Fruit fly (Drosophila melanogaster): ENCODE results near the gene Prosbeta2R1.

Gene Prosbeta2R1

DNA sequence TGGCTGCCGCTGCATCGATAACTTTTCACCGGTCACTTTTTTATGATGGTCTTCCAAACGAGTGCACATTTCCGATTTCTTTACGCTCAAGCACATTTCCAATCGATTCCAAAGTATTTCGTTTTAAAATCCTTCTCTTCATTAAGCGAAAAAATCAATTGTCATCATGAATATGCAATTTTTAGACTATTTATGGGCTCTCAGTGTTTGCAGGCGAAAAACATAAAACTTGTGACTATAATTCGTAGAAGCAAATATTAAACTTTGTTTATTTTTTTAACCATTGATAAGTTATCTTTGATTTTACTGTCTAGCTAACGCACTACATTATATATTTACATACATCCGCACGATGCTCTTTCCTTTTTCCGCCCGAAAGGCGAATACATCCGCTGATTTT is at the start of gene Prosbeta2R1:
TSS of gene Prosbeta2R1 (plus strand) at position 301 of the 400 bp plus-strand sequence.
- no peak for TF ChIP-seq CTCF (optimal IDR thresholded peaks at IDR 0.05)
- no peak for TF ChIP-seq CG8478 (optimal IDR thresholded peaks at IDR 0.05)

dm6 chrX:5763443-5764000 is 45.2 kb upstream of the Prosbeta2R1 start:
- no peak for TF ChIP-seq CTCF (optimal IDR thresholded peaks at IDR 0.05)
- no peak for TF ChIP-seq CG8478 (optimal IDR thresholded peaks at IDR 0.05)

DNA sequence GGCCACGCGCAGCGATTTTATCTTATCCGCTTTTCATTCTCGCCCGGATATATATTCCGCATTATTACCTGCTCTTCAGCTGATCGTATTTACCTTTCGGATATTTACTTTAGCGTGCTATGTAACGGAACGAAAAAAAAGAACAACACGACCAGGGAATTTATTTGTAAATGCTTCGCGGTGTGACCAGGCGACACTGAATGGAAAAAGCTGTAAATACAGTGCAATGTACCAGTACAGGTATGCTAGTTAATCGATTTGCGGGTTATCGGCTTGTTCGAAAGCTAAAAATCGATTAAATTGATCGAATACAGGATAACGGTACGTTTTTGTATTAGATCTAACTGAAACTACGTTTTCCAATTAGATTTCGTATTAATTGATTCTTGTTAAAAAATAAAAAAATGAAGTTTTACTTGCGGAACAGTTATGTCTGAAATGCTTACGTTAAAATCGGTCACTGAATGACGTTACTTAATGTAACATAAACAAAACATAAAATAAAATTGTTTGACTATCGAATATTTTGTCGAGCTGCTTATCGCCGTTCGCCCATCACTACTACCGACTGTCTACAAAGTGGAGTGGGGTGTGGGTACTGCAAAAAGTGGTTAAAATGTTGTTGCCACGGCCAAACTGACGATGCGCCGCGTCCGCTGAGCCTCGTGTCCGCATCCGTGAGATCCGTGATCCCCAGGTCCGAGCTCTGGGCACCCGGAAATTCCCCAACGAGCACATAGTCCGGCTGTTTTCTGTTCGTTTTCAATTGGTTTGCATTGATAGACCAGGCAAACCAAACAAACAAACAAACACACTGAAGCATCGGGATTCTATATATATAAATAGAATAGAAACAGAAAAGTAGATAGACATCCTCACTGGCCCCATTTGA is 44.5 kb upstream of the Prosbeta2R1 start, which contains the start of the genes MAPk-Ak2 and CG42699:
TSS of gene MAPk-Ak2 (minus strand) at position 203 of the 892 bp plus-strand sequence.
TSS of gene CG42699 (plus strand) at position 553 of the 892 bp plus-strand sequence.
- TF ChIP-seq CTCF (optimal IDR thresholded peaks at IDR 0.05) (peak in 1 of 2 experiments; percentile 18), CG8478 (optimal IDR thresholded peaks at IDR 0.05) (no peak)

DNA sequence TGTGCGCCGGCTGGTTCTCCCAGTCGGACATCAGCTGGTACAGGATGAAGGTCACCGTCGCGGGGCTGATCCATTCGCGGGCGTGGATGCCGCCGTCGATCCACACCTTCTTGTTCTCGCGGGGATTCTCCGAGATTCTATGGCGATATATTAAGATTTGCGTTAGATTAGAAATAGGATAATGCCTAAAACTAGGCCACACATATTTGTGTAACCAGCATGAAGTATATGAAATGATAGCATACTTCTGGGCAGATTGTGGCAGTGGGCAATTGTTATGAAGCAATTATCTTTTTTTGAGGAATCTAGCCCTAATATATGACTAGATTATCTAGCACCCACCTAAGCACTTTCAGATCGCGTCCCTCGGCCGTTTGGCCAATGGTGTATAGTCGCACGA is 42.0 kb upstream of the Prosbeta2R1 start:
- TF ChIP-seq CG8478 (optimal IDR thresholded peaks at IDR 0.05) (no peak), CTCF (optimal IDR thresholded peaks at IDR 0.05) (no peak)

- no peak for TF ChIP-seq CG8478 (optimal IDR thresholded peaks at IDR 0.05)
- TF ChIP-seq CTCF (optimal IDR thresholded peaks at IDR 0.05) = no peak
These were observed 40.0 kb upstream of the Prosbeta2R1 start for dm6 chrX:5768602-5769251.

DNA sequence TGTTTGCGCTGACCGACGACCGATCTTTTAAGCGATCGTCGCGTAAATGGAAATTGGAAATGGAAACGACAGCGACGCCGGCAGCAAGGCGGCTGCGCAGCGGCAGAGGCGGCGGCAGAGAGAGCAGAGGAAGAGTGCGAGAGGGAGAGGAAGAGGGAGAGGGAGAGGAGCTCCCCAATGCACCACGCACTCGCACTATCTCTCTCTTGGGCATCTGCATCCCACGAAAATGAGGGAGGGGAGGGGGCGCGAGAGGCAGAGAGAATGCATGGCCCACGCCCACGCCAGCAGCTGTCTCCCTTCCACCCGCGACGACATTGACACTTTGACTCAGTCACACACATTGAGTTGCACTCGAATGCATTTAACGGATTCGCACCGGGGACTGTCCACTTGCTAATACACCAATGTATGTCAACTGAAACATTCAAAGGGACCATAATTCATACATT is 38.0 kb upstream of the Prosbeta2R1 start, which contains the start of gene CG3097:
TSS of gene CG3097 (minus strand) at position 51 of the 452 bp plus-strand sequence.
- TF ChIP-seq CTCF (optimal IDR thresholded peaks at IDR 0.05) = no peak
- no peak for TF ChIP-seq CG8478 (optimal IDR thresholded peaks at IDR 0.05)

dm6 chrX:5772409-5772808 is 36.3 kb upstream of the Prosbeta2R1 start:
- no peak for TF ChIP-seq CTCF (optimal IDR thresholded peaks at IDR 0.05)
- no peak for TF ChIP-seq CG8478 (optimal IDR thresholded peaks at IDR 0.05)

DNA sequence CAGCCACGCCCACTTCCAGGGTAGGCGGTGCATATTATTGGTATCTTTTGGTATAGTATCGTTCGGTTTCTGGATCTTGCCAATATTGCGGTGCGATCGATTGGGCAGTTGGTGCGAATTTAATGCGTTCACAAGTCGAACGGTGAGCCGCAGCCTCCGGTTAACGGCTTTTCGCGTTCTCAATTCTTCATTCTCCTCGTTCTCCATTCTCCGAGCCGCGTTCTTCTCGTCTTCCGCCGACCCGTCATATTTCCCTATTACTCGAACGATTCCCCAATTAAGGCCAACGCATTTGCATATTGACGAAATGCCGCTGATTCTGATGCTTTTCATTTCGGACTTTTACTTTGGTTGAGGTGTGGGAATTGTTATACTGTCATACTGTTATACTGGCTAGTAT is 32.2 kb upstream of the Prosbeta2R1 start, which contains the start of gene CG42264:
TSS of gene CG42264 (minus strand) at position 101 of the 400 bp plus-strand sequence.
- no peak for TF ChIP-seq CG8478 (optimal IDR thresholded peaks at IDR 0.05)
- TF ChIP-seq CTCF (optimal IDR thresholded peaks at IDR 0.05) = no peak

- TF ChIP-seq CG8478 (optimal IDR thresholded peaks at IDR 0.05) (no peak), CTCF (optimal IDR thresholded peaks at IDR 0.05) (no peak)
These were observed 27.2 kb upstream of the Prosbeta2R1 start, which contains the start of gene CG3108 for dm6 chrX:5781520-5781919. Gene CG3108 (minus strand): TSS chrX:5781620.

dm6 chrX:5783260-5784040 is 25.3 kb upstream of the Prosbeta2R1 start:
- TF ChIP-seq CTCF (optimal IDR thresholded peaks at IDR 0.05) (no peak), CG8478 (optimal IDR thresholded peaks at IDR 0.05) (no peak)

dm6 chrX:5786559-5786958 is 22.2 kb upstream of the Prosbeta2R1 start:
- no peak for TF ChIP-seq CG8478 (optimal IDR thresholded peaks at IDR 0.05)
- TF ChIP-seq CTCF (optimal IDR thresholded peaks at IDR 0.05) = no peak

- no peak for TF ChIP-seq CG8478 (optimal IDR thresholded peaks at IDR 0.05)
- no peak for TF ChIP-seq CTCF (optimal IDR thresholded peaks at IDR 0.05)
These were observed 19.6 kb upstream of the Prosbeta2R1 start, which contains the start of gene CG15767 for dm6 chrX:5789187-5789586. Gene CG15767 (plus strand): TSS chrX:5789487.

dm6 chrX:5791840-5792239 is 16.9 kb upstream of the Prosbeta2R1 start, which contains the start of gene CG12239:
Gene CG12239 (plus strand): TSS chrX:5792140.
- TF ChIP-seq CG8478 (optimal IDR thresholded peaks at IDR 0.05) (no peak), CTCF (optimal IDR thresholded peaks at IDR 0.05) (no peak)

dm6 chrX:5800634-5801033 is 8.1 kb upstream of the Prosbeta2R1 start:
- TF ChIP-seq CG8478 (optimal IDR thresholded peaks at IDR 0.05) = no peak
- no peak for TF ChIP-seq CTCF (optimal IDR thresholded peaks at IDR 0.05)
